Worm (Caenorhabditis elegans) whole organism, L1 larva: ENCODE results near the gene F54D10.8.

ENCODE experiments used
- C34B4.2 ChIP-seq: sonication (generic microtip); optimal IDR thresholded peaks from 2 replicates; lab custom pipeline; 2017; ENCODE audit warnings: mild to moderate bottlenecking, missing genetic modification characterization, missing compliant biosample characterization
- F16B12.6 ChIP-seq: fragments of 150-350 bp; optimal IDR thresholded peaks from 2 replicates; lab custom pipeline; 2014; ENCODE audit warnings: missing biosample characterization, missing genetic modification characterization
- Y116A8C.19 ChIP-seq: sonication (generic microtip); optimal IDR thresholded peaks from 2 replicates; lab custom pipeline; 2016; ENCODE audit warnings: missing compliant biosample characterization, missing genetic modification characterization, borderline replicate concordance
- aha-1 ChIP-seq: fragments of 150-350 bp; optimal IDR thresholded peaks from 2 replicates; lab custom pipeline; 2014; ENCODE audit warnings: missing biosample characterization, missing genetic modification characterization
- ama-1 ChIP-seq: fragments of 150-350 bp; optimal IDR thresholded peaks from 2 replicates; lab custom pipeline; 2014
- ceh-8 ChIP-seq: fragments of 200-800 bp; sonication (Bioruptor generic); optimal IDR thresholded peaks from 2 replicates; lab custom pipeline; 2018; ENCODE audit warnings: mild to moderate bottlenecking, missing genetic modification characterization, moderate library complexity, missing compliant biosample characterization
- dsc-1 ChIP-seq: sonication (generic microtip); optimal IDR thresholded peaks from 2 replicates; lab custom pipeline; 2016; ENCODE audit warnings: mild to moderate bottlenecking, missing genetic modification characterization, missing compliant biosample characterization
- efl-1 ChIP-seq, 4 experiments: fragments of 150-350 bp; optimal IDR thresholded peaks in 3 of 4; peaks in 1 of 4; 1 replicate in 1 of 4; 2 replicates in 3 of 4; lab custom pipeline; 2014; ENCODE audit warnings: missing biosample characterization in 2 of 4, missing genetic modification characterization in 2 of 4, missing genetic modification reagents in 2 of 4
- elt-3 ChIP-seq, 6 experiments: fragments of 150-350 bp in 1 of 6; sonication (generic microtip); optimal IDR thresholded peaks; 2 replicates each; lab custom pipeline; 2017 to 2018; ENCODE audit warnings: missing biosample characterization in 6 of 6, missing genetic modification characterization in 6 of 6, inconsistent platforms in 1 of 6
- fkh-10 ChIP-seq: sonication (generic microtip); optimal IDR thresholded peaks from 2 replicates; lab custom pipeline; 2017; ENCODE audit warnings: missing biosample characterization, missing genetic modification reagents, missing genetic modification characterization
- fkh-8 ChIP-seq: sonication (generic microtip); optimal IDR thresholded peaks from 2 replicates; lab custom pipeline; 2016; ENCODE audit warnings: mild to moderate bottlenecking, missing genetic modification characterization, missing compliant biosample characterization
- grh-1 ChIP-seq: fragments of 200-800 bp; sonication (Bioruptor generic); IDR thresholded peaks from 2 replicates; pipeline ENCODE4 v1.3.6; 2022; ENCODE audit warnings: missing genetic modification reagents, missing genetic modification characterization, missing compliant biosample characterization
- hpl-2 ChIP-seq: fragments of 150-350 bp; optimal IDR thresholded peaks from 2 replicates; lab custom pipeline; 2014; ENCODE audit warnings: missing biosample characterization, missing genetic modification reagents, missing genetic modification characterization
- irx-1 ChIP-seq: sonication (generic microtip); optimal IDR thresholded peaks from 2 replicates; lab custom pipeline; 2016; ENCODE audit warnings: missing genetic modification characterization, missing compliant biosample characterization
- lin-14 ChIP-seq: fragments of 200-800 bp; sonication (Bioruptor generic); optimal IDR thresholded peaks from 2 replicates; lab custom pipeline; 2018; ENCODE audit warnings: mild to moderate bottlenecking, missing genetic modification characterization, moderate library complexity, missing compliant biosample characterization
- lin-15B ChIP-seq: fragments of 150-350 bp; sonication (generic microtip); optimal IDR thresholded peaks from 3 replicates; lab custom pipeline; 2014; ENCODE audit warnings: missing biosample characterization, missing genetic modification characterization
- lin-39 ChIP-seq: fragments of 150-350 bp; optimal IDR thresholded peaks from 2 replicates; lab custom pipeline; 2014; ENCODE audit warnings: missing biosample characterization, missing genetic modification reagents, missing genetic modification characterization
- lsy-2 ChIP-seq, 2 experiments: fragments of 150-350 bp; optimal IDR thresholded peaks; 2 replicates each; lab custom pipeline; 2014; ENCODE audit warnings: missing biosample characterization in 2 of 2, missing genetic modification characterization in 2 of 2
- mab-9 ChIP-seq: fragments of 200-800 bp; sonication (Bioruptor generic); IDR thresholded peaks from 2 replicates; pipeline ENCODE4 v1.3.6; 2022; ENCODE audit warnings: missing genetic modification reagents, missing genetic modification characterization, missing compliant biosample characterization
- nhr-11 ChIP-seq: fragments of 150-350 bp; optimal IDR thresholded peaks from 2 replicates; lab custom pipeline; 2014; ENCODE audit warnings: missing biosample characterization, missing genetic modification characterization
- nhr-12 ChIP-seq: sonication (generic microtip); optimal IDR thresholded peaks from 2 replicates; lab custom pipeline; 2017; ENCODE audit warnings: missing biosample characterization, missing genetic modification characterization
- nhr-19 ChIP-seq: fragments of 200-800 bp; sonication (Bioruptor generic); conservative IDR thresholded peaks from 2 replicates; pipeline ENCODE4 v1.3.6; 2022; ENCODE audit warnings: missing genetic modification characterization, missing compliant biosample characterization
- nhr-28 ChIP-seq: fragments of 150-350 bp; optimal IDR thresholded peaks from 2 replicates; lab custom pipeline; 2014; ENCODE audit warnings: missing biosample characterization, missing genetic modification characterization
- nhr-47 ChIP-seq: sonication (generic microtip); optimal IDR thresholded peaks from 2 replicates; lab custom pipeline; 2016; ENCODE audit warnings: mild to moderate bottlenecking, missing genetic modification characterization, moderate library complexity, missing compliant biosample characterization
- nhr-71 ChIP-seq: sonication (generic microtip); optimal IDR thresholded peaks from 2 replicates; lab custom pipeline; 2016; ENCODE audit warnings: mild to moderate bottlenecking, missing genetic modification characterization, moderate library complexity, missing compliant biosample characterization
- nhr-77 ChIP-seq: fragments of 150-350 bp; optimal IDR thresholded peaks from 2 replicates; lab custom pipeline; 2014; ENCODE audit warnings: missing biosample characterization, missing genetic modification characterization
- nhr-85 ChIP-seq: sonication (generic microtip); peaks from one replicate; lab custom pipeline; 2016; ENCODE audit warnings: missing genetic modification characterization, inconsistent platforms, missing compliant biosample characterization
- rnt-1 ChIP-seq: sonication (generic microtip); optimal IDR thresholded peaks from 2 replicates; lab custom pipeline; 2016; ENCODE audit warnings: mild to moderate bottlenecking, missing genetic modification characterization, moderate library complexity, missing compliant biosample characterization
- tbx-2 ChIP-seq: sonication (generic microtip); optimal IDR thresholded peaks from 2 replicates; lab custom pipeline; 2016; ENCODE audit warnings: missing genetic modification characterization, missing compliant biosample characterization
- unc-30 ChIP-seq: sonication (generic microtip); optimal IDR thresholded peaks from 2 replicates; lab custom pipeline; 2017; ENCODE audit warnings: missing biosample characterization, missing genetic modification characterization
- unc-62 ChIP-seq: fragments of 150-350 bp; optimal IDR thresholded peaks from 2 replicates; lab custom pipeline; 2014; ENCODE audit warnings: missing biosample characterization, missing genetic modification reagents, missing genetic modification characterization
- unc-86 ChIP-seq: sonication (generic microtip); optimal IDR thresholded peaks from 2 replicates; lab custom pipeline; 2016; ENCODE audit warnings: missing genetic modification characterization, missing compliant biosample characterization
- xbp-1 ChIP-seq: sonication (generic microtip); optimal IDR thresholded peaks from 2 replicates; lab custom pipeline; 2016; ENCODE audit warnings: missing genetic modification characterization, missing compliant biosample characterization
- zag-1 ChIP-seq: fragments of 150-350 bp; optimal IDR thresholded peaks from 2 replicates; lab custom pipeline; 2014; ENCODE audit warnings: missing biosample characterization, missing genetic modification characterization

F54D10.8 gene

ce11 chrII:3781238-3781637 is 46.5 kb downstream of the F54D10.8 start:
- TF ChIP-seq efl-1 (optimal IDR thresholded peaks at IDR 0.05; lab: Kevin White, UChicago), result no peak
- TF ChIP-seq efl-1 (GFP tag; optimal IDR thresholded peaks at IDR 0.05 in 1 of 2; lab: Kevin White, UChicago), result peak in 1 of 2 experiments; percentile 67
- no peak for TF ChIP-seq irx-1 (tag; lab: Kevin White, UChicago)

ce11 chrII:3779463-3779862 is 48.2 kb downstream of the F54D10.8 start, which contains the start of gene T24E12.11:
T24E12.11 (minus strand) TSS chrII:3779563.
- no peak for TF ChIP-seq xbp-1 (tag; lab: Kevin White, UChicago)
- TF ChIP-seq unc-62 (GFP tag; lab: Kevin White, UChicago), result no peak
- TF ChIP-seq mab-9 (GFP tag; lab: Robert Waterston, UW), result no peak
- no peak for TF ChIP-seq grh-1 (GFP tag; lab: Robert Waterston, UW)
- TF ChIP-seq nhr-12 (tag; lab: Kevin White, UChicago), result no peak
- no peak for TF ChIP-seq nhr-85 (tag; lab: Kevin White, UChicago)
- no peak for TF ChIP-seq zag-1 (tag; lab: Kevin White, UChicago)
- no peak for TF ChIP-seq rnt-1 (tag; lab: Kevin White, UChicago)
- no peak for TF ChIP-seq lin-14 (GFP tag; lab: Kevin White, UChicago)
- TF ChIP-seq irx-1 (tag; lab: Kevin White, UChicago), result no peak
- TF ChIP-seq nhr-77, result no peak

ce11 chrII:3777802-3778201 is 49.9 kb downstream of the F54D10.8 start:
- TF ChIP-seq dsc-1 (no peak), fkh-8 (tag; lab: Kevin White, UChicago) (peak; percentile 51), nhr-71 (tag; lab: Kevin White, UChicago) (peak; percentile 35), nhr-47 (tag; lab: Kevin White, UChicago) (peak; percentile 1), fkh-10 (GFP tag; lab: Kevin White, UChicago) (peak; percentile 36), nhr-28 (tag; lab: Kevin White, UChicago) (no peak), ceh-8 (GFP tag; lab: Kevin White, UChicago) (peak; percentile 79)

- no peak for TF ChIP-seq C34B4.2 (tag; lab: Kevin White, UChicago)
- no peak for TF ChIP-seq tbx-2 (tag; lab: Kevin White, UChicago)
- TF ChIP-seq unc-86 (tag; lab: Kevin White, UChicago), result no peak
- no peak for TF ChIP-seq lsy-2 (tag; optimal IDR thresholded peaks at IDR 0.05; lab: Kevin White, UChicago)
- TF ChIP-seq mab-9 (GFP tag; lab: Robert Waterston, UW), result no peak
- TF ChIP-seq lin-15B (tag; lab: Kevin White, UChicago), result no peak
- no peak for TF ChIP-seq elt-3 (tag; optimal IDR thresholded peaks at IDR 0.05; lab: Kevin White, UChicago)
- TF ChIP-seq nhr-19, result no peak
- TF ChIP-seq nhr-11 (tag; lab: Kevin White, UChicago), result no peak
- no peak for TF ChIP-seq ama-1 (lab: Kevin White, UChicago)
- no peak for TF ChIP-seq fkh-8 (tag; lab: Kevin White, UChicago)
- no peak for TF ChIP-seq hpl-2 (GFP tag; lab: Kevin White, UChicago)
- no peak for TF ChIP-seq nhr-12 (tag; lab: Kevin White, UChicago)
- no peak for TF ChIP-seq F16B12.6 (tag; lab: Kevin White, UChicago)
- no peak for TF ChIP-seq aha-1
- TF ChIP-seq Y116A8C.19 (tag; lab: Kevin White, UChicago), result no peak
- TF ChIP-seq nhr-77, result no peak
- no peak for TF ChIP-seq lin-39 (tag; lab: Kevin White, UChicago)
- TF ChIP-seq unc-30 (tag; lab: Kevin White, UChicago), result no peak
- TF ChIP-seq, all 84 proteins: peak for 0
Measured at ce11 chrII:3775719-3776118, 52.0 kb downstream of the F54D10.8 start, which contains the start of gene T24E12.3. T24E12.3 (plus strand) TSS chrII:3776019.
